Worm (Caenorhabditis elegans) whole organism, L1 larva: Measurements from ENCODE around the gene srg-2.

ENCODE experiments used
- alr-1 ChIP-seq: fragments of 200-800 bp; sonication (Bioruptor generic); optimal IDR thresholded peaks from 2 replicates; lab custom pipeline; 2018; ENCODE audit warnings: borderline replicate concordance, mild to moderate bottlenecking, missing genetic modification characterization, missing compliant biosample characterization
- ama-1 ChIP-seq: fragments of 150-350 bp; optimal IDR thresholded peaks from 2 replicates; lab custom pipeline; 2014
- ceh-82 ChIP-seq, 3 experiments: fragments of 150-350 bp in 1 of 3; sonication (generic microtip) in 2 of 3; optimal IDR thresholded peaks; 2 replicates each; lab custom pipeline; 2014 to 2017; ENCODE audit warnings: missing biosample characterization in 3 of 3, missing genetic modification characterization in 3 of 3
- ceh-88 ChIP-seq: fragments of 200-800 bp; sonication (Bioruptor generic); IDR thresholded peaks from 2 replicates; pipeline ENCODE4 v1.3.6; 2022; ENCODE audit warnings: missing genetic modification characterization, missing compliant biosample characterization
- ces-1 ChIP-seq: fragments of 150-350 bp; optimal IDR thresholded peaks from 2 replicates; lab custom pipeline; 2014; ENCODE audit warnings: missing biosample characterization, missing genetic modification reagents, missing genetic modification characterization
- hlh-4 ChIP-seq: sonication (generic microtip); optimal IDR thresholded peaks from 2 replicates; lab custom pipeline; 2016; ENCODE audit warnings: mild to moderate bottlenecking, missing genetic modification characterization, missing compliant biosample characterization
- lin-39 ChIP-seq: fragments of 150-350 bp; optimal IDR thresholded peaks from 2 replicates; lab custom pipeline; 2014; ENCODE audit warnings: missing biosample characterization, missing genetic modification reagents, missing genetic modification characterization
- mab-9 ChIP-seq: fragments of 200-800 bp; sonication (Bioruptor generic); IDR thresholded peaks from 2 replicates; pipeline ENCODE4 v1.3.6; 2022; ENCODE audit warnings: missing genetic modification reagents, missing genetic modification characterization, missing compliant biosample characterization
- mef-2 ChIP-seq: fragments of 150-350 bp; optimal IDR thresholded peaks from 2 replicates; lab custom pipeline; 2014; ENCODE audit warnings: missing biosample characterization, missing genetic modification characterization
- mep-1 ChIP-seq: fragments of 150-350 bp; optimal IDR thresholded peaks from 2 replicates; lab custom pipeline; 2014; ENCODE audit warnings: missing biosample characterization, missing genetic modification characterization
- nhr-12 ChIP-seq: sonication (generic microtip); optimal IDR thresholded peaks from 2 replicates; lab custom pipeline; 2017; ENCODE audit warnings: missing biosample characterization, missing genetic modification characterization
- nhr-28 ChIP-seq: fragments of 150-350 bp; optimal IDR thresholded peaks from 2 replicates; lab custom pipeline; 2014; ENCODE audit warnings: missing biosample characterization, missing genetic modification characterization
- nhr-47 ChIP-seq: sonication (generic microtip); optimal IDR thresholded peaks from 2 replicates; lab custom pipeline; 2016; ENCODE audit warnings: mild to moderate bottlenecking, missing genetic modification characterization, moderate library complexity, missing compliant biosample characterization
- nhr-90 ChIP-seq: sonication (generic microtip); optimal IDR thresholded peaks from 2 replicates; lab custom pipeline; 2016; ENCODE audit warnings: mild to moderate bottlenecking, missing genetic modification characterization, missing compliant biosample characterization; ENCODE audit not compliant: poor library complexity
- snpc-4 ChIP-seq: fragments of 150-350 bp; optimal IDR thresholded peaks from 2 replicates; lab custom pipeline; 2014; ENCODE audit warnings: missing biosample characterization, missing genetic modification characterization
- vab-15 ChIP-seq: sonication (generic microtip); optimal IDR thresholded peaks from 2 replicates; lab custom pipeline; 2017; ENCODE audit warnings: missing genotype, mild to moderate bottlenecking, missing genetic modification characterization, missing compliant biosample characterization

The srg-2 gene

DNA sequence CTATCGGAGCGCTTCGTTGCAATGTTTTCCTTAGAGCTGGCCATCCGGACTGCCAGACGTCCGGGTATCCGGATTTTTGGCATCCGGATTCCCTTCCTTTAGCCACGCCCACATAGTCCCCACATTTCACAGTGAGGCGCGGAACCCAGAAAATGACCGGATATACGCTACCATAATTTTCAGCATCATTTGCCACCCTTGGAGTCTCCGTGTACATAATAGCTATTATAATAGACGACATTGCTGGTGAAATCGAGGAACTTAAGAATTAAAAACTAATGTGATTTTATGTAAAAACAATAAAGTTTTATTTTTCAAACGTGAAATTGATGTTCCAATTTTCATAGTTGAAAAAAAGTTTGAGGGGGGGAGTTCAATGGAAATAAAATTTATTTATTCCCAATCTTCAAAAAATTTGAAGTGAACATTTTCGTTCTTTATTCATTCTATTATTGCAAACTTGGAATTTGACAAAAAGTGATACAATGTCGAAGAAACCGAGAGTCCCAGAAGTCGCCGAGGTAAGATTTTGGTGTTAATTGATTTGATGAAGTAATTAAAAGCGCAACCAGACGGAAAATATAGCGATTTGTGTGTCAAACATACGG, 49.7 kb downstream of the srg-2 start:
- TF ChIP-seq snpc-4 (tag; lab: Kevin White, UChicago) = peak; percentile 46
- no peak for TF ChIP-seq alr-1 (tag; lab: Kevin White, UChicago)
- TF ChIP-seq, all 84 proteins: peak for 1

DNA sequence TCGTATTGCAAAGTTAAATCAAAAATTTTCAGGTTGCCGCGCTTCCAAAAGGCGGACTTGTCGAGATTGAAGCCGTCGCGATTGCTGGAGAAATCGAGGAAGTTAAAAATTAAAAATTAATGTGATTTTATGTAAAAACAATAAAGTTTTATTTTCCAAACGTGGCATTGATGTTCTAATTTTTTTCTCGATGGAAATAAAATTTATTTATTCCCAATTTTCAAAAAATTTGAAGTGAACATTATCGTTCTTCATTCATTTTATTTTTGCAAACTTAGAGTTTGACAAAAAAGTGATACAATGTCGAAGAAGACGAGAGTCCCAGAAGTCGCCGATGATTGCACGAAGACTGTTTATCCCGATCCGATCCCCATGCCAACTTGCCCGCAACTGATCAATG, 51.0 kb downstream of the srg-2 start, which contains the start of gene C23G10.1:
Gene C23G10.1, plus strand, starts transcription at position 301 of the 400 bp plus-strand sequence.
- TF ChIP-seq vab-15 (tag; lab: Kevin White, UChicago) (no peak), nhr-47 (no peak), nhr-90 (tag; lab: Kevin White, UChicago) (no peak), ceh-82 (tag; optimal IDR thresholded peaks at IDR 0.05; lab: Kevin White, UChicago) (no peak), nhr-12 (tag; lab: Kevin White, UChicago) (no peak), nhr-28 (tag; lab: Kevin White, UChicago) (no peak), hlh-4 (tag; lab: Kevin White, UChicago) (no peak), lin-39 (no peak), mep-1 (no peak), ces-1 (GFP tag; lab: Kevin White, UChicago) (no peak), ama-1 (lab: Kevin White, UChicago) (no peak), mef-2 (tag; lab: Kevin White, UChicago) (no peak), ceh-88 (GFP tag; lab: Robert Waterston, UW) (no peak), mab-9 (GFP tag; lab: Robert Waterston, UW) (no peak)
